Worm (Caenorhabditis elegans) whole organism, young adult: Measurements from ENCODE around the gene F36F12.3.
A peak's percentile ranks its signal among the peaks of the same experiment; 100 is the strongest.

Experiments
- B0035.1 ChIP-seq: sonication (generic microtip); optimal IDR thresholded peaks from 2 replicates; lab custom pipeline; 2016; ENCODE audit warnings: missing genetic modification characterization, mild to moderate bottlenecking, missing compliant biosample characterization, missing genotype, missing genetic modification reagents
- B0261.1 ChIP-seq: sonication (generic microtip); optimal IDR thresholded peaks from 2 replicates; lab custom pipeline; 2016; ENCODE audit warnings: mild to moderate bottlenecking, missing genetic modification characterization, moderate library complexity, missing compliant biosample characterization
- B0336.3 ChIP-seq: fragments of 200-800 bp; sonication (Bioruptor generic); IDR thresholded peaks from 2 replicates; pipeline ENCODE4 v1.3.6; 2022; ENCODE audit warnings: missing genetic modification characterization, missing compliant biosample characterization
- C06A6.2 ChIP-seq: fragments of 200-800 bp; sonication (Bioruptor generic); conservative IDR thresholded peaks from 2 replicates; pipeline ENCODE4 v1.3.6; 2022; ENCODE audit warnings: missing genetic modification characterization, missing compliant biosample characterization
- C17E4.6 ChIP-seq: fragments of 200-800 bp; sonication (Bioruptor generic); IDR thresholded peaks from 2 replicates; pipeline ENCODE4 v1.3.6; 2022; ENCODE audit warnings: missing genetic modification reagents, missing genetic modification characterization, missing compliant biosample characterization
- D2030.7 ChIP-seq: fragments of 200-800 bp; sonication (Bioruptor generic); IDR thresholded peaks from 2 replicates; pipeline ENCODE4 v1.3.6; 2022; ENCODE audit warnings: missing genetic modification reagents, missing genetic modification characterization, missing compliant biosample characterization
- F10E7.11 ChIP-seq: sonication (generic microtip); optimal IDR thresholded peaks from 2 replicates; lab custom pipeline; 2017; ENCODE audit warnings: mild to moderate bottlenecking, missing genetic modification characterization, moderate library complexity, missing compliant biosample characterization
- F22D6.2 ChIP-seq: sonication (generic microtip); optimal IDR thresholded peaks from 2 replicates; lab custom pipeline; 2016; ENCODE audit warnings: mild to moderate bottlenecking, missing genetic modification characterization, missing compliant biosample characterization
- F52B5.7 ChIP-seq: sonication (generic microtip); optimal IDR thresholded peaks from 2 replicates; lab custom pipeline; 2016; ENCODE audit warnings: mild to moderate bottlenecking, missing genetic modification characterization, missing compliant biosample characterization
- F55B11.4 ChIP-seq: sonication (generic microtip); optimal IDR thresholded peaks from 2 replicates; lab custom pipeline; 2016; ENCODE audit warnings: missing compliant biosample characterization, missing genetic modification characterization, borderline replicate concordance; ENCODE audit not compliant: insufficient read depth
- K11D2.4 ChIP-seq: fragments of 200-800 bp; sonication (Bioruptor generic); IDR thresholded peaks from 2 replicates; pipeline ENCODE4 v1.3.6; 2022; ENCODE audit warnings: missing genetic modification reagents, missing genetic modification characterization, missing compliant biosample characterization
- K12H6.12 ChIP-seq: fragments of 200-800 bp; sonication (Bioruptor generic); optimal IDR thresholded peaks from 2 replicates; lab custom pipeline; 2018; ENCODE audit warnings: mild to moderate bottlenecking, missing genetic modification characterization, missing compliant biosample characterization
- T26A5.8 ChIP-seq: sonication (generic microtip); optimal IDR thresholded peaks from 2 replicates; lab custom pipeline; 2016; ENCODE audit warnings: missing genetic modification characterization, missing compliant biosample characterization
- athp-1 ChIP-seq: sonication (generic microtip); optimal IDR thresholded peaks from 2 replicates; lab custom pipeline; 2017; ENCODE audit warnings: mild to moderate bottlenecking, missing genetic modification characterization, missing compliant biosample characterization
- attf-3 ChIP-seq: fragments of 200-800 bp; sonication (Bioruptor generic); conservative IDR thresholded peaks from 2 replicates; pipeline ENCODE4 v1.3.6; 2022; ENCODE audit warnings: missing genetic modification reagents, missing genetic modification characterization, missing compliant biosample characterization
- cebp-1 ChIP-seq, 2 experiments: fragments of 200-800 bp in 1 of 2; sonication (Bioruptor generic) in 1 of 2; sonication (generic microtip) in 1 of 2; IDR thresholded peaks in 1 of 2; optimal IDR thresholded peaks in 1 of 2; 2 replicates each; pipeline versions ENCODE4 v1.3.6 to Lab custom; 2017 to 2022; ENCODE audit warnings: missing compliant biosample characterization in 2 of 2, missing genetic modification characterization in 2 of 2, mild to moderate bottlenecking in 1 of 2, missing genetic modification reagents in 1 of 2, moderate library complexity in 1 of 2
- die-1 ChIP-seq: sonication (generic microtip); optimal IDR thresholded peaks from 2 replicates; lab custom pipeline; 2016; ENCODE audit warnings: missing genotype, mild to moderate bottlenecking, missing genetic modification characterization, missing compliant biosample characterization
- dox-1 ChIP-seq: fragments of 200-800 bp; sonication (Bioruptor generic); IDR thresholded peaks from 2 replicates; pipeline ENCODE4 v1.3.6; 2022; ENCODE audit warnings: missing genetic modification reagents, missing genetic modification characterization, missing compliant biosample characterization
- dpff-1 ChIP-seq: sonication (generic microtip); optimal IDR thresholded peaks from 2 replicates; lab custom pipeline; 2017; ENCODE audit warnings: mild to moderate bottlenecking, missing genetic modification characterization, missing compliant biosample characterization
- efl-1 ChIP-seq: fragments of 150-350 bp; optimal IDR thresholded peaks from 2 replicates; lab custom pipeline; 2014; ENCODE audit warnings: missing biosample characterization, missing genetic modification reagents, missing genetic modification characterization
- egrh-3 ChIP-seq: fragments of 200-800 bp; sonication (Bioruptor generic); IDR thresholded peaks from 2 replicates; pipeline ENCODE4 v1.3.6; 2022; ENCODE audit warnings: missing genetic modification reagents, missing genetic modification characterization, missing compliant biosample characterization
- ekl-4 ChIP-seq: fragments of 200-800 bp; sonication (Bioruptor generic); IDR thresholded peaks from 2 replicates; pipeline ENCODE4 v1.3.6; 2022; ENCODE audit warnings: missing genetic modification reagents, missing genetic modification characterization, missing compliant biosample characterization
- ets-4 ChIP-seq: fragments of 200-800 bp; sonication (Bioruptor generic); optimal IDR thresholded peaks from 2 replicates; lab custom pipeline; 2018; ENCODE audit warnings: mild to moderate bottlenecking, missing genetic modification characterization, missing compliant biosample characterization
- let-607 ChIP-seq, 2 experiments: fragments of 200-800 bp in 1 of 2; sonication (Bioruptor generic) in 1 of 2; sonication (generic microtip) in 1 of 2; optimal IDR thresholded peaks; 2 replicates each; lab custom pipeline; 2016 to 2018; ENCODE audit warnings: mild to moderate bottlenecking in 2 of 2, missing compliant biosample characterization in 2 of 2, missing genetic modification characterization in 2 of 2, moderate library complexity in 2 of 2, missing genotype in 1 of 2
- lin-35 ChIP-seq, 3 experiments: fragments of 150-350 bp in 2 of 3; sonication (generic microtip) in 1 of 3; optimal IDR thresholded peaks; 2 replicates each; lab custom pipeline; 2014 to 2018; ENCODE audit warnings: missing biosample characterization in 3 of 3, missing genetic modification characterization in 3 of 3, missing genetic modification reagents in 3 of 3
- lir-1 ChIP-seq: fragments of 200-800 bp; sonication (Bioruptor generic); conservative IDR thresholded peaks from 2 replicates; pipeline ENCODE4 v1.3.6; 2022; ENCODE audit warnings: missing genetic modification reagents, missing genetic modification characterization, missing compliant biosample characterization
- nfya-1 ChIP-seq: sonication (generic microtip); optimal IDR thresholded peaks from 2 replicates; lab custom pipeline; 2017; ENCODE audit warnings: antibody characterized with exemption, missing compliant biosample characterization, missing genetic modification characterization, borderline replicate concordance; ENCODE audit not compliant: insufficient read depth
- nfya-2 ChIP-seq: fragments of 200-800 bp; sonication (Bioruptor generic); IDR thresholded peaks from 2 replicates; pipeline ENCODE4 v1.3.6; 2022; ENCODE audit warnings: missing genetic modification reagents, missing genetic modification characterization, missing compliant biosample characterization
- nhr-80 ChIP-seq: sonication (generic microtip); optimal IDR thresholded peaks from 2 replicates; lab custom pipeline; 2016; ENCODE audit warnings: missing genetic modification characterization, missing compliant biosample characterization
- nhr-90 ChIP-seq: sonication (generic microtip); optimal IDR thresholded peaks from 2 replicates; lab custom pipeline; 2016; ENCODE audit warnings: missing genotype, mild to moderate bottlenecking, missing genetic modification characterization, missing compliant biosample characterization
- pha-4 ChIP-seq: fragments of 150-350 bp; sonication (generic microtip); optimal IDR thresholded peaks from 2 replicates; lab custom pipeline; 2014; ENCODE audit warnings: missing biosample characterization, missing genetic modification reagents, missing genetic modification characterization
- sdz-38 ChIP-seq: sonication (generic microtip); optimal IDR thresholded peaks from 2 replicates; lab custom pipeline; 2016; ENCODE audit warnings: missing genotype, missing genetic modification characterization, missing compliant biosample characterization
- unc-130 ChIP-seq: sonication (generic microtip); optimal IDR thresholded peaks from 2 replicates; lab custom pipeline; 2016; ENCODE audit warnings: missing genetic modification reagents, missing genetic modification characterization, missing compliant biosample characterization
- ztf-3 ChIP-seq: fragments of 200-800 bp; sonication (Bioruptor generic); optimal IDR thresholded peaks from 2 replicates; lab custom pipeline; 2018; ENCODE audit warnings: mild to moderate bottlenecking, missing genetic modification characterization, missing compliant biosample characterization

The F36F12.3 gene

DNA sequence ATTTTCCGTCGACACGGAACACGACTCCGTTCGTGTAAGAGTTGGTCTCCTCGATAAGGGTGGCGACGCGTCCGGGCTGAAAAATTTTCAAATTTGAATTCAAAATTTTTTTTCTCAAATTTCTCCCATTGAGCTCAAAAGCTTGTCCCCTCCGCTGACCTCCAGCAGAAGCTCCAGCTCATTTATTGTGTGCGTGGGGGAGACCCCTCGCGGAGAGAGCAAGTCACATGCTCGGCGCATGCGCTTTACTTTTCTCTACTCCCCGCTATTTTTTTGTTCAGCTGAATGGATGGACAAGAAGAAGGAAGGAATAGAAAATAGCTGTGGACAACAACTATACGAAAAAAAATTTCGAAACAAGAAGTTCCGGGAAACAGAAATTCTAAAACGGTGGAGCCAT, 47.9 kb downstream of the F36F12.3 start (continued):
- no peak for TF ChIP-seq unc-130 (GFP tag; lab: Kevin White, UChicago)
- TF ChIP-seq pha-4 (tag; lab: Kevin White, UChicago) = no peak
- TF ChIP-seq ekl-4 (GFP tag; lab: Robert Waterston, UW) = no peak
- no peak for TF ChIP-seq efl-1 (GFP tag; lab: Kevin White, UChicago)
- no peak for TF ChIP-seq C06A6.2
- no peak for TF ChIP-seq lir-1 (GFP tag; lab: Robert Waterston, UW)
- no peak for TF ChIP-seq ztf-3 (GFP tag; lab: Kevin White, UChicago)
- no peak for TF ChIP-seq athp-1 (tag; lab: Kevin White, UChicago)
- no peak for TF ChIP-seq die-1 (tag; lab: Kevin White, UChicago)
- no peak for TF ChIP-seq nhr-90
- no peak for TF ChIP-seq nfya-2 (GFP tag; lab: Robert Waterston, UW)
- TF ChIP-seq K11D2.4 (GFP tag; lab: Robert Waterston, UW) = peak; percentile 57
- peak; percentile 7 for TF ChIP-seq nhr-80 (tag; lab: Kevin White, UChicago)
- no peak for TF ChIP-seq B0035.1
- TF ChIP-seq K12H6.12 (tag; lab: Kevin White, UChicago) = peak; percentile 70
- TF ChIP-seq nfya-1 = no peak
- no peak for TF ChIP-seq let-607 (tag; optimal IDR thresholded peaks at IDR 0.05; lab: Kevin White, UChicago)
- TF ChIP-seq D2030.7 = no peak
- TF ChIP-seq T26A5.8 (tag; lab: Kevin White, UChicago) = no peak
- TF ChIP-seq B0336.3 (GFP tag; lab: Robert Waterston, UW) = no peak
- no peak for TF ChIP-seq attf-3
- TF ChIP-seq ets-4 (GFP tag; lab: Kevin White, UChicago) = no peak
- TF ChIP-seq, all 124 proteins: peak for 15

DNA sequence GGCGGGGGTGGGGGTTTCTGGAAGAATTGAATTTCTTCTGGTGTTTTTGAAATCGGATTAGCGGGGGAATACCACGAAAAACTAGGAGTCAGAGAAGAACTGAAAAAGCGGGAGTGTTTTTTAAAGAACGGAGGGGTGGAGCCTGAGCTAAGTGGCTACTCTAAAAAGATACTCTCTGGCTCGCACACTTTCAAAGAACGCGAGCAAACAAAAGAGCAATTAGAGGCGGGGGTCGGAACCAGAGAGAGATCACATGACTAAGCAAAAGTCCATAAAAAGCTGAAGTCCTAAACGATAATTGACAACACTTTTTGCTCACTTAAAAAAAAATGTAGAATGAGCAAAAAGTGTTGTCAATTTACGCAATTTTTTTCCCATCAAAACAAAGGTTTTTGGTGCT, 48.7 kb downstream of the F36F12.3 start:
- TF ChIP-seq lin-35 (GFP tag; optimal IDR thresholded peaks at IDR 0.05; lab: Kevin White, UChicago) = peak in 1 of 3 experiments; percentile 9
- no peak for TF ChIP-seq sdz-38 (tag; lab: Kevin White, UChicago)

DNA sequence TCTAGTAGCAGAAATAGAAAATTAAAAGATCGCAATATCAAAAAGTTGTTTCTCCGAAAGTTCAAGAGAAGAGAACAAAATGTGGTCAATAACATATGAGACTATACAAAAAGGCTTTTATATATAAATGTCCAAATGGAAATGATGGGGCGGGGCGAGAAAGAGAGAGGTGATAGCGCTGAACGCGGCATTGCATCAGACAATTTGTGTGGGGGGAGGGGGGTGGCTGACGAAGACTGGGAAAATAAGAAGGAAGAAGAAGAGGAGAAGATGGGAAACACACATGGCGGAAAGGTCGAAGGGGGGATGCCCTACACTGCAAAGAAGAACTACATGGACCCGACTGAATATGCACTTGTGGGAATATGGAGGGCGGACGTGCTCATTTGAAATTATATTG, 49.7 kb downstream of the F36F12.3 start:
- TF ChIP-seq egrh-3 (GFP tag; lab: Robert Waterston, UW) = peak; percentile 55
- TF ChIP-seq K12H6.12 (tag; lab: Kevin White, UChicago) = peak; percentile 25
- TF ChIP-seq nhr-80 (tag; lab: Kevin White, UChicago) = peak; percentile 36
- no peak for TF ChIP-seq cebp-1 (GFP tag; IDR thresholded peaks at IDR 0.05; lab: Robert Waterston, UW)
- TF ChIP-seq cebp-1 (tag; optimal IDR thresholded peaks at IDR 0.05; lab: Kevin White, UChicago) = peak; percentile 46
- peak in 1 of 3 experiments; percentile 16 for TF ChIP-seq lin-35 (GFP tag; optimal IDR thresholded peaks at IDR 0.05; lab: Kevin White, UChicago)
- no peak for TF ChIP-seq C17E4.6 (GFP tag; lab: Robert Waterston, UW)
- TF ChIP-seq F10E7.11 (tag; lab: Kevin White, UChicago) = no peak
- TF ChIP-seq dox-1 (GFP tag; lab: Robert Waterston, UW) = peak; percentile 49; the same call in 1 of the 2 replicates

DNA sequence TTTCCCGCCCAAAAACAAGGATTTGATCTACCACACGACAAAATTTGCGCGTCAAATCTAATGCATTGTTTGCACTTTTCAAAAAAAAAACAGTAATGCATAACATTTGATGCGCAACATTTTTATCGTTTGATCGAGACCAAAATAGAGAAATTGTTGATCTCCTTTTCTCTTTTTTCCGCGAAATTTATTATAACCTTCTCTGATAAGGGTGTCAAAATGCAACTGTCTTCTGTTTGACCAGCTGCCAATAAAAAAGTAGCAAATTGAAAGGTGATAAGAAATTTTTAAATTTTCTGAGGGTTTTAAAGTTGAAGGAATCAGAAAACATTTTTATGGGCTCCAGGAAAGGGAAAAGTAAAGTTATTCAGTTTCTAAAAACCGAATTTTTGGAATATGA, 51.4 kb downstream of the F36F12.3 start:
- TF ChIP-seq B0261.1 (tag; lab: Kevin White, UChicago) = no peak
- no peak for TF ChIP-seq F52B5.7 (tag; lab: Kevin White, UChicago)
- no peak for TF ChIP-seq K11D2.4 (GFP tag; lab: Robert Waterston, UW)
- TF ChIP-seq nhr-80 (tag; lab: Kevin White, UChicago) = peak; percentile 53
- TF ChIP-seq F55B11.4 (tag; lab: Kevin White, UChicago) = no peak
- TF ChIP-seq dpff-1 (tag; lab: Kevin White, UChicago) = no peak
- no peak for TF ChIP-seq F22D6.2 (tag; lab: Kevin White, UChicago)
- TF ChIP-seq, all 124 proteins: peak for 1
